Fruit fly (Drosophila melanogaster): ENCODE measurements around the gene Ude.

The Ude gene

DNA sequence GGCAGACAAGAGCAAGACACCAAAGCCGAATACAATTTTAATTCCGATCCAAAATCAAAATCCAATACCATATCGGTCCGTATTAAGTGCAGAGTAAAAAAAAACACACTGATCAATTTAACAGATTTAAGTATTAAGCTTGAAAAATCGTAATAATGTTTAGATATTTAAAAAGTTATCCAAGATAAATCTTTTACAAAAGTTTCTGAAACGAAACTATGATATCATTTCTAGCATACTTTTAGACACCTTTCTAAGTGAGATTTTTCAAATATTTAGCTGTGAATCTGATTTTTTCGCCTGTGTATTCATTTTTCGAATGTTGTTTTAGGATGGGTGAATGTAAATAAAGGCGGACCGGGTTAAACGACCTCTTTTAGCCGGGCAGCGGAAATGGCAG is 22.4 kb downstream of the Ude start:
- TF ChIP-seq Ets97D (GFP tag; optimal IDR thresholded peaks at IDR 0.05) = no peak
- TF ChIP-seq sens (GFP tag) = peak; percentile 33
- TF ChIP-seq YL-1 (GFP tag; optimal IDR thresholded peaks at IDR 0.05) = no peak
- TF ChIP-seq CG4730 (GFP tag; IDR thresholded peaks at IDR 0.05) = no peak
- peak; percentile 9 for TF ChIP-seq Asciz (GFP tag; optimal IDR thresholded peaks at IDR 0.05)
- TF ChIP-seq Dll (GFP tag; IDR thresholded peaks at IDR 0.05; ENCODE audit: partially characterized antibody) = no peak
- peak; percentile 51 for TF ChIP-seq oc (tag; optimal IDR thresholded peaks at IDR 0.05)
- TF ChIP-seq Sox102F (GFP tag; optimal IDR thresholded peaks at IDR 0.05) = peak; percentile 50
- TF ChIP-seq dmrt99B (tag; optimal IDR thresholded peaks at IDR 0.05) = peak; percentile 12
- TF ChIP-seq CG6791 (GFP tag; IDR thresholded peaks at IDR 0.05; ENCODE audit: partially characterized antibody) = no peak
- no peak for TF ChIP-seq Doc3 (GFP tag; IDR thresholded peaks at IDR 0.05; ENCODE audit: partially characterized antibody)

DNA sequence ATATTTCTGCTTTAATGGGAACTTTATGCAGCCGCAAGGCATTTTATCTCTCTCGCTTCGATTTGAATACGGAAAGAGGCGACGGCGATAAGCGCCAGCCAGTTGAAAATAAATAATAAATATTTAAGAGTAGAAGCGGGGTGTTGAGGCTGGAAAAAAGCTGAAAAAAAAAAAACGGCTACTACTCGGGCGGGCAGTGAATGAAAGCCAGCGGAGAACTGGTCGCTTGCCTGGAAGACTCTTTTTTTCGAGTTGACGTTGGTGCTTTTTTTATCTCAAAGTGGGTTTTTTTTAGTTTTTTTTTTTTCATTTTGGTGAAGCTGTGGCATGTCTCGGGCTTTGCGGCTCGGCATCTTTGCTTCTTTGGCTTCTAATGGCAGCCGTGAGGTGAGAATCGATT is 26.0 kb downstream of the Ude start:
- TF ChIP-seq nerfin-2 (GFP tag; IDR thresholded peaks at IDR 0.05; ENCODE audit: partially characterized antibody) (no peak), abd-A (tag; optimal IDR thresholded peaks at IDR 0.05) (peak; percentile 2), Gsc (GFP tag; IDR thresholded peaks at IDR 0.05) (no peak), sqz (GFP tag; optimal IDR thresholded peaks at IDR 0.05) (peak; percentile 58), kni (GFP tag; optimal IDR thresholded peaks at IDR 0.05) (no peak), onecut (GFP tag; IDR thresholded peaks at IDR 0.05) (no peak), bigmax (GFP tag; optimal IDR thresholded peaks at IDR 0.05) (no peak), CG12769 (tag; optimal IDR thresholded peaks at IDR 0.05) (no peak)

DNA sequence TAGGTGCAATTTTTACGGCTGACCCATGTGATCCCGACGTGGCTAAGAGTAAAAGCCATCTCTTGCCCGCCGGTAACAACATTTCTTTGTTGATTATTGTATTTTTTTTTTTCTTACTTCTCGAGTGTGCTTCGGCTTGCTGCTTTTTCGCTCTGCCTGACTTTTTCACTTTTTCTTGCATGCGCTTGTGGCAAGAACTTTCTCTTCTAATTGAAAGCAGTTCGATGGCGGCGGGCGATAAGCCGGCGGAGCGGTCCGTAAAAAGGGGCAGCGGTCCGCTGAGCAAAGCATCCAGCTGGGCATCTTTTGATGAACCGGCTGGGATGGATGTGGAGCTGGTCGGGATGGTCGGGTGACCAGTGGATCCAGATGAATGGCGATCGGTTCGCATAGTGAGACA is 26.5 kb downstream of the Ude start:
- TF ChIP-seq wek (GFP tag; optimal IDR thresholded peaks at IDR 0.05) (no peak), lola (GFP tag; optimal IDR thresholded peaks at IDR 0.05) (no peak), ftz-f1 (GFP tag; optimal IDR thresholded peaks at IDR 0.05) (no peak), kni (GFP tag; optimal IDR thresholded peaks at IDR 0.05) (peak; percentile 39), Hand (GFP tag; optimal IDR thresholded peaks at IDR 0.05) (no peak), tap (tag; optimal IDR thresholded peaks at IDR 0.05) (no peak), Ets65A (GFP tag) (peak; percentile 62), CG11695 (GFP tag; IDR thresholded peaks at IDR 0.05) (no peak), ro (GFP tag; IDR thresholded peaks at IDR 0.05) (no peak), CG6254 (GFP tag; optimal IDR thresholded peaks at IDR 0.05) (no peak), Blimp-1 (GFP tag; optimal IDR thresholded peaks at IDR 0.05) (peak; percentile 84), Elba2 (GFP tag; optimal IDR thresholded peaks at IDR 0.05) (no peak)

DNA sequence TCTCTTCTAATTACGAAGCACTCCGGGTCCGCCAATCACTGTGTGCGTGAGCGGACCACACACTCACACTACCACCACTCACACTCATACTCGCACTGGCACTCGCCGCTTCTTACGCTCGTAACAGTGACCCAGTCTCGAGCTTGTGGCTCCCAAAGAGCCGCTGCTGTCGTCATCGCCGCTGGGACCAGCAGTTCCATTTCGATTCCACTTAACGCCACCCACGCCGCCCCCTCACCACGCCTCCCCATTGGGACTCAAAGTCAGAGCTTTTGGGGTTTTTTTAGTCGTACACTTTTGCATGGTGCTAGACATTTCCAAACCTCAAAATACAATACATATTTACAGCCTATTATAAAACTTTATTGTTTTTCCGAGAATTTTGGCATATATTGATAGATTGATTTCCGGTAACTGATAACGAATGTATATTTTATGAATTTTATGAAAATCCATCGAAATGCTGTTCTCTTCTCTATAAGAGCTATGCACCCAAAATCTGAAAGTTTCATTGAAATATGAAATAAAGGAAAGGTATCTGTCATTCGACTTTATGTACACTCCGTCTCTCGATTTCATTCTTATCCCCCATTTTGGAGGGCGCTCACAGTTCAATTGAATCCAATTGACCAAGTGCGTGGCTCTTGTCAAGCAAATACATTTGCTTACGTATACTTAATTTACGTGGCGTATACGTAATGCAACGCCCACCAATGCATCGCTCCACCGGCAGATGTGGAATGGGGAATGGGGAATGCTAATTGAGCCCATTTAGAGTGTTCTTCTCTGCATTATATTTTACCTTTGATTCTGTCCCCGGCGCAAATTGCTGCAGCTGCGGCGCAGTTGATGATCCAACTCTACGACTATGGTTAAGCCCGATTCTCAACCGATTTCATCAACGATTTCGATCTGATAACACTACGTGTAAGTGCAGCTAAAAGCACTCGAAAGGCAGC is 27.9 kb downstream of the Ude start, which contains the start of gene CG42331:
TSS of gene CG42331 (plus strand) at position 909 of the 959 bp plus-strand sequence.
- TF ChIP-seq D (optimal IDR thresholded peaks at IDR 0.05) (no peak), D (GFP tag; optimal IDR thresholded peaks at IDR 0.05) (peak; percentile 35), Stat92E (GFP tag; optimal IDR thresholded peaks at IDR 0.05) (no peak), CG8290 (GFP tag; optimal IDR thresholded peaks at IDR 0.05) (no peak), CG8290 (tag; optimal IDR thresholded peaks at IDR 0.05) (peak in 1 of 2 experiments; percentile 27), Dbx (GFP tag; IDR thresholded peaks at IDR 0.05) (0 out of 3 replicates have a peak, but pooled peaks have one; percentile 20), inv (GFP tag; IDR thresholded peaks at IDR 0.05; ENCODE audit: partially characterized antibody) (no peak), pb (GFP tag; optimal IDR thresholded peaks at IDR 0.05) (no peak), CG6689 (GFP tag; IDR thresholded peaks at IDR 0.05) (peak; percentile 57; the same call in 1 of the 2 replicates), CG33557 (GFP tag; optimal IDR thresholded peaks at IDR 0.05) (no peak), CG34224 (GFP tag; IDR thresholded peaks at IDR 0.05; ENCODE audit: partially characterized antibody) (no peak), Chrac-16 (GFP tag; optimal IDR thresholded peaks at IDR 0.05) (peak; percentile 1), CG17328 (GFP tag; IDR thresholded peaks at IDR 0.05) (no peak), CG6654 (GFP tag; optimal IDR thresholded peaks at IDR 0.05) (peak; percentile 6), dpn (GFP tag; optimal IDR thresholded peaks at IDR 0.05) (peak in 1 of 2 experiments; percentile 57)

Data from whole organism, embryonic.